Fruit fly (Drosophila melanogaster) whole organism, wandering third instar larva: ENCODE data around the gene CG11454.

Experiments used
- Abd-B ChIP-seq: fragments of >200 bp; optimal IDR thresholded peaks from 2 replicates; lab custom pipeline; 2017; ENCODE audit warnings: missing biosample characterization, missing genetic modification characterization
- CG32264 ChIP-seq: fragments of 200-800 bp; sonication (Bioruptor generic); optimal IDR thresholded peaks from 2 replicates; lab custom pipeline; 2016; ENCODE audit warnings: missing biosample characterization, missing genetic modification characterization
- CG9705 ChIP-seq: fragments of 200-800 bp; sonication (Bioruptor generic); optimal IDR thresholded peaks from 2 replicates; lab custom pipeline; 2018; ENCODE audit warnings: missing biosample characterization, mild to moderate bottlenecking, missing genetic modification characterization
- CrebA ChIP-seq: fragments of 200-800 bp; sonication (Bioruptor generic); optimal IDR thresholded peaks from 2 replicates; lab custom pipeline; 2016; ENCODE audit warnings: missing biosample characterization, mild to moderate bottlenecking, missing genetic modification characterization, borderline replicate concordance
- Dfd ChIP-seq: fragments of >200 bp; optimal IDR thresholded peaks from 2 replicates; lab custom pipeline; 2017; ENCODE audit warnings: missing biosample characterization, missing genetic modification characterization
- Dif ChIP-seq: fragments of 200-275, 200-300 bp; sonication (Bioruptor generic); optimal IDR thresholded peaks from 2 replicates; lab custom pipeline; 2018; ENCODE audit warnings: missing biosample characterization, missing genetic modification characterization; ENCODE audit not compliant: partially characterized antibody
- GATAd ChIP-seq: sonication (Bioruptor generic); optimal IDR thresholded peaks from 2 replicates; lab custom pipeline; 2016; ENCODE audit warnings: missing biosample characterization, missing genetic modification characterization
- HLH106 ChIP-seq: fragments of 200-800 bp; optimal IDR thresholded peaks from 3 replicates; lab custom pipeline; 2019; ENCODE audit warnings: missing biosample characterization, mild to moderate bottlenecking, missing genetic modification characterization, moderate library complexity
- Hnf4 ChIP-seq: fragments of 200-800 bp; sonication (Bioruptor generic); optimal IDR thresholded peaks from 2 replicates; lab custom pipeline; 2016; ENCODE audit warnings: missing biosample characterization, mild to moderate bottlenecking, missing genetic modification characterization
- Hr78 ChIP-seq: fragments of >200 bp; optimal IDR thresholded peaks from 2 replicates; lab custom pipeline; 2017; ENCODE audit warnings: missing biosample characterization, missing genetic modification characterization
- Hr83 ChIP-seq: fragments of 200-300 bp; sonication (Bioruptor generic); optimal IDR thresholded peaks from 2 replicates; lab custom pipeline; 2016; ENCODE audit warnings: missing biosample characterization, mild to moderate bottlenecking, missing genetic modification characterization, moderate library complexity; ENCODE audit not compliant: poor library complexity, severe bottlenecking
- Jra ChIP-seq: sonication (Bioruptor generic); optimal IDR thresholded peaks from 2 replicates; lab custom pipeline; 2016; ENCODE audit warnings: missing biosample characterization, missing genetic modification characterization
- Mio ChIP-seq: sonication (Bioruptor generic); optimal IDR thresholded peaks from 2 replicates; lab custom pipeline; 2016; ENCODE audit warnings: missing biosample characterization, missing genetic modification characterization
- Myc ChIP-seq: fragments of >200 bp; optimal IDR thresholded peaks from 2 replicates; lab custom pipeline; 2017
- N ChIP-seq: fragments of >200 bp; optimal IDR thresholded peaks from 2 replicates; lab custom pipeline; 2018; ENCODE audit warnings: missing biosample characterization, missing external identifiers, missing genetic modification characterization
- OdsH ChIP-seq: fragments of 200-800 bp; sonication (Bioruptor generic); optimal IDR thresholded peaks from 2 replicates; lab custom pipeline; 2016; ENCODE audit warnings: missing biosample characterization, mild to moderate bottlenecking, missing genetic modification characterization
- Rel ChIP-seq, 2 experiments: fragments of 200-800 bp; sonication (Bioruptor generic) in 1 of 2; optimal IDR thresholded peaks; 2 replicates in 1 of 2; 3 replicates in 1 of 2; lab custom pipeline; 2016 to 2019; ENCODE audit warnings: mild to moderate bottlenecking in 2 of 2, missing biosample characterization in 2 of 2, missing genetic modification characterization in 2 of 2, moderate library complexity in 1 of 2
- Sp1 ChIP-seq: fragments of 200-800 bp; sonication (Bioruptor generic); optimal IDR thresholded peaks from 3 replicates; lab custom pipeline; 2019; ENCODE audit warnings: missing biosample characterization, mild to moderate bottlenecking, missing genetic modification characterization, moderate library complexity
- Vsx2 ChIP-seq: fragments of 200-300, 225-300 bp; sonication (Bioruptor generic); optimal IDR thresholded peaks from 2 replicates; lab custom pipeline; 2018; ENCODE audit warnings: missing biosample characterization, missing genetic modification characterization; ENCODE audit not compliant: partially characterized antibody
- br ChIP-seq: fragments of 200-800 bp; sonication (Bioruptor generic); optimal IDR thresholded peaks from 2 replicates; lab custom pipeline; 2016; ENCODE audit warnings: missing biosample characterization, missing genetic modification characterization
- brk ChIP-seq: fragments of 200-800 bp; sonication (Bioruptor generic); optimal IDR thresholded peaks from 2 replicates; lab custom pipeline; 2016; ENCODE audit warnings: missing biosample characterization, mild to moderate bottlenecking, missing genetic modification characterization
- dl ChIP-seq, 2 experiments: fragments of 175-275, 200-275 bp in 1 of 2; fragments of 200-275 bp in 1 of 2; sonication (Bioruptor generic); optimal IDR thresholded peaks; lab custom pipeline; 2018; ENCODE audit warnings: mild to moderate bottlenecking in 2 of 2, missing biosample characterization in 2 of 2, missing genetic modification characterization in 2 of 2, moderate library complexity in 2 of 2; ENCODE audit not compliant: partially characterized antibody in 2 of 2, insufficient read depth in 1 of 2
- dmrt93B ChIP-seq: fragments of 200-800 bp; sonication (Bioruptor generic); optimal IDR thresholded peaks from 2 replicates; lab custom pipeline; 2018; ENCODE audit warnings: missing biosample characterization, mild to moderate bottlenecking, missing genetic modification characterization
- dsf ChIP-seq: sonication (Bioruptor generic); optimal IDR thresholded peaks from 2 replicates; lab custom pipeline; 2016; ENCODE audit warnings: missing biosample characterization, missing genetic modification characterization, borderline replicate concordance
- ey ChIP-seq: fragments of 200-800 bp; sonication (Bioruptor generic); optimal IDR thresholded peaks from 2 replicates; lab custom pipeline; 2016; ENCODE audit warnings: missing biosample characterization, missing genetic modification characterization
- foxo ChIP-seq, 2 experiments: fragments of 200-800 bp; sonication (Bioruptor generic); optimal IDR thresholded peaks; 2 replicates in 1 of 2; 3 replicates in 1 of 2; lab custom pipeline; 2016 to 2017; ENCODE audit warnings: missing biosample characterization in 2 of 2, missing genetic modification characterization in 2 of 2
- fru ChIP-seq: fragments of 200-800 bp; sonication (Bioruptor generic); optimal IDR thresholded peaks from 3 replicates; lab custom pipeline; 2016; ENCODE audit warnings: missing biosample characterization, mild to moderate bottlenecking, missing genetic modification characterization
- h ChIP-seq: fragments of 200-800 bp; sonication (Bioruptor generic); optimal IDR thresholded peaks from 3 replicates; lab custom pipeline; 2016; ENCODE audit warnings: missing biosample characterization, mild to moderate bottlenecking, missing genetic modification characterization
- jim ChIP-seq: fragments of 175-275, 200-325 bp; sonication (Bioruptor generic); optimal IDR thresholded peaks from 2 replicates; lab custom pipeline; 2016; ENCODE audit warnings: missing biosample characterization, mild to moderate bottlenecking, missing genetic modification characterization
- lola ChIP-seq: fragments of >200 bp; optimal IDR thresholded peaks from 2 replicates; lab custom pipeline; 2017; ENCODE audit warnings: missing biosample characterization, missing genetic modification characterization
- pan ChIP-seq: fragments of >200 bp; optimal IDR thresholded peaks from 2 replicates; lab custom pipeline; 2017
- psq ChIP-seq: fragments of 200-800 bp; sonication (Bioruptor generic); optimal IDR thresholded peaks from 3 replicates; lab custom pipeline; 2017; ENCODE audit warnings: missing biosample characterization, mild to moderate bottlenecking, missing genetic modification characterization, moderate library complexity
- rgr ChIP-seq: fragments of 200-800 bp; sonication (Bioruptor generic); optimal IDR thresholded peaks from 3 replicates; lab custom pipeline; 2016; ENCODE audit warnings: missing biosample characterization, mild to moderate bottlenecking, missing genetic modification characterization
- sage ChIP-seq: fragments of 200-800 bp; sonication (Bioruptor generic); optimal IDR thresholded peaks from 2 replicates; lab custom pipeline; 2016; ENCODE audit warnings: missing biosample characterization, mild to moderate bottlenecking, missing genetic modification characterization
- sv ChIP-seq: fragments of 200-800 bp; sonication (Bioruptor generic); optimal IDR thresholded peaks from 3 replicates; lab custom pipeline; 2016; ENCODE audit warnings: missing biosample characterization, missing genetic modification characterization
- tai ChIP-seq: sonication (Bioruptor generic); optimal IDR thresholded peaks from 2 replicates; lab custom pipeline; 2016; ENCODE audit warnings: missing biosample characterization, missing genetic modification characterization
- usp ChIP-seq: fragments of >200 bp; optimal IDR thresholded peaks from 2 replicates; lab custom pipeline; 2017; ENCODE audit warnings: missing biosample characterization, missing genetic modification characterization
- woc ChIP-seq: sonication (Bioruptor generic); optimal IDR thresholded peaks from 2 replicates; lab custom pipeline; 2016; ENCODE audit warnings: missing biosample characterization, mild to moderate bottlenecking, missing genetic modification characterization

Gene CG11454

DNA sequence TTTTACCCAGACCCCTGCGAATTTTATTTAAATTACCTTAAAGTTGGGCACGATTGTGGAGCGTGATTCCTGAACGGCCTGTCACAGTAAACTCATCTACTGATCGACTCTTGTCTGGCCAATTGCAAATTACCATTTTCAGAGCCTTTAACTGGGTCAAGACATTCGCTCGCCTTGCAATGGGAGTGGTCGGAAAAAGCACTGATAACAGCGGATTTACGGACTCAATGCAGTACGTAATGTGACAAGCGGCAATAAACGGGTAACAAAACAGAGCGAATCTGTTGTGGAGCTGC, 7.0 kb upstream of the CG11454 start:
- no peak for TF ChIP-seq lola
- no peak for TF ChIP-seq tai
- no peak for TF ChIP-seq sage (GFP tag; lab: Kevin White, UChicago)
- TF ChIP-seq Rel (GFP tag; optimal IDR thresholded peaks at IDR 0.05; lab: Kevin White, UChicago) = no peak
- no peak for TF ChIP-seq Rel (tag; optimal IDR thresholded peaks at IDR 0.05; lab: Kevin White, UChicago)
- TF ChIP-seq h (GFP tag; lab: Kevin White, UChicago) = no peak
- no peak for TF ChIP-seq Hr78 (GFP tag; lab: Kevin White, UChicago)
- no peak for TF ChIP-seq foxo (GFP tag; optimal IDR thresholded peaks at IDR 0.05; lab: Kevin White, UChicago)
- no peak for TF ChIP-seq CG9705

dm6 chr2L:136747-137709, 6.1 kb upstream of the CG11454 start:
- TF ChIP-seq Abd-B (GFP tag; lab: Kevin White, UChicago) = no peak
- TF ChIP-seq Rel (GFP tag; optimal IDR thresholded peaks at IDR 0.05; lab: Kevin White, UChicago) = peak; percentile 7
- peak; percentile 94 for TF ChIP-seq Rel (tag; optimal IDR thresholded peaks at IDR 0.05; lab: Kevin White, UChicago)
- no peak for TF ChIP-seq Dfd
- TF ChIP-seq Hr83 (GFP tag; lab: Kevin White, UChicago) = peak; percentile 19
- no peak for TF ChIP-seq dsf (GFP tag; lab: Kevin White, UChicago)
- TF ChIP-seq sage (GFP tag; lab: Kevin White, UChicago) = peak; percentile 29
- no peak for TF ChIP-seq N
- TF ChIP-seq Jra = no peak
- no peak for TF ChIP-seq Dif
- no peak for TF ChIP-seq pan
- TF ChIP-seq tai = peak; percentile 69
- no peak for TF ChIP-seq Mio (GFP tag; lab: Kevin White, UChicago)
- peak; percentile 16 for TF ChIP-seq rgr
- peak; percentile 29 for TF ChIP-seq brk
- TF ChIP-seq Hnf4 (GFP tag; lab: Kevin White, UChicago) = peak; percentile 23
- TF ChIP-seq dl (GFP tag; optimal IDR thresholded peaks at IDR 0.05; lab: Kevin White, UChicago; ENCODE audit: insufficient read depth in 1 of 2, partially characterized antibody in 2 of 2) = no peak
- TF ChIP-seq sv = no peak
- peak; percentile 18 for TF ChIP-seq br (GFP tag; lab: Kevin White, UChicago)
- no peak for TF ChIP-seq ey
- TF ChIP-seq Sp1 = peak; percentile 55
- no peak for TF ChIP-seq Hr78 (GFP tag; lab: Kevin White, UChicago)
- TF ChIP-seq h (GFP tag; lab: Kevin White, UChicago) = peak; percentile 14
- no peak for TF ChIP-seq CrebA
- TF ChIP-seq Myc (lab: Kevin White, UChicago) = no peak
- TF ChIP-seq Vsx2 = no peak
- peak; percentile 36 for TF ChIP-seq OdsH
- TF ChIP-seq psq (GFP tag; lab: Kevin White, UChicago) = no peak
- no peak for TF ChIP-seq dmrt93B (GFP tag; lab: Kevin White, UChicago)
- TF ChIP-seq lola = no peak
- TF ChIP-seq GATAd = no peak
- TF ChIP-seq HLH106 (tag; lab: Kevin White, UChicago) = no peak
- no peak for TF ChIP-seq CG32264 (GFP tag; lab: Kevin White, UChicago)
- TF ChIP-seq fru (GFP tag; lab: Kevin White, UChicago) = no peak
- TF ChIP-seq jim = no peak
- peak; percentile 5 for TF ChIP-seq CG9705
- no peak for TF ChIP-seq woc (GFP tag; lab: Kevin White, UChicago)
- no peak for TF ChIP-seq usp (GFP tag; lab: Kevin White, UChicago)
- TF ChIP-seq foxo (GFP tag; optimal IDR thresholded peaks at IDR 0.05; lab: Kevin White, UChicago) = no peak
- TF ChIP-seq, all 38 proteins: peak for 12

DNA sequence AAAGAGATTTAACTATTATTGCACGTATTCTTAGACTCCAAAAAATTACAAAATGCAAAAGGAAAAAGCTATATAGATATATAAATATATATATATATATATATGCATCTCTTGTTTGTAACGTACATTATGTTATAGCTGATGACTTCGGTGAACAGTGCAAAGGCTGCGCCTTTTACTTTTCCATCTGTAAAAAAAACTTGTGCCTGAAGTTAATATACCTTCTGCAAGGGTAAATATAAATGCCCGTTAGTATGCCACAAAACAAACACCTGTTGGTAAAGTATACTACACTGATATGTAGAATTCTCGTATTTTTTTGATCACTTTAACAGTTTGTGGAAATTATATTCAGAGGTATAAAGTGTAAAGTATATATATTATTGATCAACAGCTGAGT, 5.1 kb upstream of the CG11454 start:
- TF ChIP-seq Hr78 (GFP tag; lab: Kevin White, UChicago) = no peak
- TF ChIP-seq HLH106 (tag; lab: Kevin White, UChicago) = peak; percentile 1
- peak; percentile 16 for TF ChIP-seq Myc (lab: Kevin White, UChicago)
- TF ChIP-seq N = peak; percentile 2
- TF ChIP-seq Dfd = no peak
- TF ChIP-seq, all 38 proteins: peak for 3
